Worm (Caenorhabditis elegans) whole organism, L1 larva: Measurements from ENCODE around the gene fbxc-26.

Experiments used
- ama-1 ChIP-seq: fragments of 150-350 bp; optimal IDR thresholded peaks from 2 replicates; lab custom pipeline; 2014
- efl-3 ChIP-seq: fragments of 200-800 bp; sonication (Bioruptor generic); optimal IDR thresholded peaks from 2 replicates; lab custom pipeline; 2018; ENCODE audit warnings: mild to moderate bottlenecking, missing genetic modification characterization, missing compliant biosample characterization
- elt-3 ChIP-seq, 6 experiments: fragments of 150-350 bp in 1 of 6; sonication (generic microtip); optimal IDR thresholded peaks; 2 replicates each; lab custom pipeline; 2017 to 2018; ENCODE audit warnings: missing biosample characterization in 6 of 6, missing genetic modification characterization in 6 of 6, inconsistent platforms in 1 of 6
- lin-39 ChIP-seq: fragments of 150-350 bp; optimal IDR thresholded peaks from 2 replicates; lab custom pipeline; 2014; ENCODE audit warnings: missing biosample characterization, missing genetic modification reagents, missing genetic modification characterization
- pag-3 ChIP-seq: sonication (generic microtip); optimal IDR thresholded peaks from 2 replicates; lab custom pipeline; 2017; ENCODE audit warnings: missing genetic modification characterization, mild to moderate bottlenecking, missing compliant biosample characterization, antibody characterized with exemption, borderline replicate concordance; ENCODE audit not compliant: insufficient read depth
- pax-3 ChIP-seq: fragments of 200-800 bp; sonication (Bioruptor generic); optimal IDR thresholded peaks from 2 replicates; lab custom pipeline; 2018; ENCODE audit warnings: mild to moderate bottlenecking, missing genetic modification characterization, moderate library complexity, missing compliant biosample characterization
- zag-1 ChIP-seq: fragments of 150-350 bp; optimal IDR thresholded peaks from 2 replicates; lab custom pipeline; 2014; ENCODE audit warnings: missing biosample characterization, missing genetic modification characterization
- ztf-11 ChIP-seq, 2 experiments: sonication (generic microtip); optimal IDR thresholded peaks; 2 replicates each; lab custom pipeline; 2016 to 2017; ENCODE audit warnings: missing genetic modification characterization in 2 of 2, missing biosample characterization in 1 of 2, missing compliant biosample characterization in 1 of 2

ce11 chrII:1722394-1722793 is 28.0 kb upstream of the fbxc-26 start, which contains the start of the genes fbxb-5 and btb-8:
- no peak for TF ChIP-seq efl-3 (GFP tag; lab: Kevin White, UChicago)
- TF ChIP-seq elt-3 (tag; optimal IDR thresholded peaks at IDR 0.05; lab: Kevin White, UChicago) = no peak
- TF ChIP-seq ama-1 (lab: Kevin White, UChicago) = no peak
- no peak for TF ChIP-seq lin-39 (tag; lab: Kevin White, UChicago)
- no peak for TF ChIP-seq pax-3 (tag; lab: Kevin White, UChicago)
- no peak for TF ChIP-seq ztf-11 (tag; optimal IDR thresholded peaks at IDR 0.05; lab: Kevin White, UChicago)
- no peak for TF ChIP-seq zag-1
- TF ChIP-seq pag-3 (tag; lab: Kevin White, UChicago) = no peak
